Worm (Caenorhabditis elegans) whole organism, L4 larva: ENCODE data around the gene nhr-39.

Source experiments
- D1046.2 ChIP-seq: fragments of 200-800 bp; sonication (Bioruptor generic); IDR thresholded peaks from 2 replicates; pipeline ENCODE4 v1.3.6; 2022; ENCODE audit warnings: missing genetic modification characterization, missing compliant biosample characterization
- F44E2.7 ChIP-seq: fragments of 200-800 bp; sonication (Bioruptor generic); IDR thresholded peaks from 2 replicates; pipeline ENCODE4 v2.1.2; 2022; ENCODE audit warnings: missing genetic modification characterization, missing compliant biosample characterization
- F49E8.2 ChIP-seq: sonication (generic microtip); optimal IDR thresholded peaks from 2 replicates; lab custom pipeline; 2016; ENCODE audit warnings: missing compliant biosample characterization, mild to moderate bottlenecking, missing genetic modification characterization, borderline replicate concordance
- Y5F2A.4 ChIP-seq: fragments of 200-800 bp; sonication (Bioruptor generic); optimal IDR thresholded peaks from 2 replicates; lab custom pipeline; 2018; ENCODE audit warnings: mild to moderate bottlenecking, missing genetic modification characterization, missing compliant biosample characterization
- ZK337.2 ChIP-seq: fragments of 200-800 bp; sonication (Bioruptor generic); IDR thresholded peaks from 2 replicates; pipeline ENCODE4 v1.3.6; 2022; ENCODE audit warnings: missing genetic modification reagents, missing genetic modification characterization, missing compliant biosample characterization
- ZK546.5 ChIP-seq, 2 experiments: sonication (generic microtip); optimal IDR thresholded peaks; 2 replicates each; lab custom pipeline; 2017; ENCODE audit warnings: missing biosample characterization in 2 of 2, missing genetic modification characterization in 2 of 2
- aha-1 ChIP-seq: fragments of 150-350 bp; peaks from one replicate; lab custom pipeline; 2014; ENCODE audit warnings: missing biosample characterization, missing genetic modification characterization
- aly-2 ChIP-seq: sonication (generic microtip); optimal IDR thresholded peaks from 2 replicates; lab custom pipeline; 2018; ENCODE audit warnings: missing biosample characterization, missing genetic modification characterization
- ama-1 ChIP-seq: fragments of 150-350 bp; optimal IDR thresholded peaks from 2 replicates; lab custom pipeline; 2014; ENCODE audit warnings: inconsistent platforms, mixed read lengths
- ceh-32 ChIP-seq: sonication (generic microtip); optimal IDR thresholded peaks from 2 replicates; lab custom pipeline; 2016; ENCODE audit warnings: mild to moderate bottlenecking, missing genetic modification characterization, missing compliant biosample characterization; ENCODE audit not compliant: poor library complexity
- ceh-44 ChIP-seq: fragments of 200-800 bp; sonication (Bioruptor generic); IDR thresholded peaks from 2 replicates; pipeline ENCODE4 v1.3.6; 2022; ENCODE audit warnings: missing genetic modification reagents, missing genetic modification characterization, missing compliant biosample characterization
- ceh-62 ChIP-seq: sonication (generic microtip); optimal IDR thresholded peaks from 2 replicates; lab custom pipeline; 2017; ENCODE audit warnings: missing biosample characterization, missing genetic modification characterization
- ceh-82 ChIP-seq: sonication (generic microtip); optimal IDR thresholded peaks from 2 replicates; lab custom pipeline; 2017; ENCODE audit warnings: missing biosample characterization, missing genetic modification characterization
- ces-1 ChIP-seq: fragments of 150-350 bp; sonication (generic microtip); optimal IDR thresholded peaks from 4 replicates; lab custom pipeline; 2014; ENCODE audit warnings: missing biosample characterization, missing genetic modification reagents, missing genetic modification characterization
- daf-12 ChIP-seq: fragments of 150-350 bp; optimal IDR thresholded peaks from 2 replicates; lab custom pipeline; 2014; ENCODE audit warnings: missing biosample characterization, missing genetic modification reagents, missing genetic modification characterization
- daf-19 ChIP-seq: fragments of 200-800 bp; sonication (Bioruptor generic); conservative IDR thresholded peaks from 2 replicates; pipeline ENCODE4 v1.3.6; 2022; ENCODE audit warnings: missing genetic modification characterization, missing compliant biosample characterization
- daf-8 ChIP-seq: fragments of 200-800 bp; sonication (Bioruptor generic); IDR thresholded peaks from 2 replicates; pipeline ENCODE4 v1.3.6; 2022; ENCODE audit warnings: missing genetic modification characterization, missing compliant biosample characterization
- dmd-6 ChIP-seq: fragments of 200-800 bp; sonication (Bioruptor generic); IDR thresholded peaks from 2 replicates; pipeline ENCODE4 v1.3.6; 2022; ENCODE audit warnings: missing genetic modification reagents, missing genetic modification characterization, missing compliant biosample characterization
- dmd-8 ChIP-seq: fragments of 200-800 bp; sonication (Bioruptor generic); IDR thresholded peaks from 2 replicates; pipeline ENCODE4 v1.3.6; 2022; ENCODE audit warnings: missing genetic modification characterization, missing compliant biosample characterization
- dmd-9 ChIP-seq: fragments of 200-800 bp; sonication (Bioruptor generic); IDR thresholded peaks from 2 replicates; pipeline ENCODE4 v1.3.6; 2022; ENCODE audit warnings: missing genetic modification reagents, missing genetic modification characterization, missing compliant biosample characterization
- egl-27 ChIP-seq: sonication (generic microtip); optimal IDR thresholded peaks from 3 replicates; lab custom pipeline; 2017; ENCODE audit warnings: missing biosample characterization, missing genetic modification reagents, missing genetic modification characterization
- hlh-30 ChIP-seq: sonication (generic microtip); optimal IDR thresholded peaks from 2 replicates; lab custom pipeline; 2017; ENCODE audit warnings: antibody characterized with exemption, mild to moderate bottlenecking, missing genetic modification characterization, missing compliant biosample characterization; ENCODE audit not compliant: insufficient read depth
- lim-7 ChIP-seq: fragments of 200-800 bp; sonication (Bioruptor generic); IDR thresholded peaks from 2 replicates; pipeline ENCODE4 v1.3.6; 2022; ENCODE audit warnings: missing genetic modification characterization, missing compliant biosample characterization
- lin-15B ChIP-seq: fragments of 150-350 bp; sonication (generic microtip); optimal IDR thresholded peaks from 3 replicates; lab custom pipeline; 2014; ENCODE audit warnings: missing biosample characterization, missing genetic modification characterization
- lin-29 ChIP-seq: fragments of 200-800 bp; sonication (Bioruptor generic); IDR thresholded peaks from 2 replicates; pipeline ENCODE4 v1.3.6; 2022; ENCODE audit warnings: missing genetic modification reagents, missing genetic modification characterization, missing compliant biosample characterization
- lin-39 ChIP-seq: fragments of 150-350 bp; optimal IDR thresholded peaks from 2 replicates; lab custom pipeline; 2014; ENCODE audit warnings: missing biosample characterization, missing genetic modification reagents, missing genetic modification characterization
- lir-3 ChIP-seq: sonication (generic microtip); optimal IDR thresholded peaks from 2 replicates; lab custom pipeline; 2016; ENCODE audit warnings: mild to moderate bottlenecking, missing genetic modification characterization, missing compliant biosample characterization
- lsy-2 ChIP-seq, 2 experiments: fragments of 150-350 bp in 1 of 2; sonication (generic microtip) in 1 of 2; optimal IDR thresholded peaks; 2 replicates each; lab custom pipeline; 2014 to 2017; ENCODE audit warnings: missing biosample characterization in 2 of 2, missing genetic modification characterization in 2 of 2
- mdt-29 ChIP-seq: fragments of 200-800 bp; sonication (Bioruptor generic); IDR thresholded peaks from 2 replicates; pipeline ENCODE4 v1.3.6; 2022; ENCODE audit warnings: missing genetic modification reagents, missing genetic modification characterization, missing compliant biosample characterization
- nhr-10 ChIP-seq: fragments of 150-350 bp; optimal IDR thresholded peaks from 2 replicates; lab custom pipeline; 2014; ENCODE audit warnings: missing biosample characterization, missing genetic modification characterization
- nhr-11 ChIP-seq: fragments of 150-350 bp; optimal IDR thresholded peaks from 2 replicates; lab custom pipeline; 2014; ENCODE audit warnings: missing biosample characterization, missing genetic modification characterization
- nhr-111 ChIP-seq: fragments of 200-800 bp; sonication (Bioruptor generic); optimal IDR thresholded peaks from 2 replicates; lab custom pipeline; 2018; ENCODE audit warnings: mild to moderate bottlenecking, missing genetic modification characterization, missing compliant biosample characterization
- nhr-25 ChIP-seq: sonication (generic microtip); optimal IDR thresholded peaks from 2 replicates; lab custom pipeline; 2017; ENCODE audit warnings: missing genetic modification characterization, mild to moderate bottlenecking, missing compliant biosample characterization, antibody characterized with exemption, moderate library complexity, borderline replicate concordance; ENCODE audit not compliant: insufficient read depth
- nhr-41 ChIP-seq: fragments of 200-800 bp; sonication (Bioruptor generic); IDR thresholded peaks from 2 replicates; pipeline ENCODE4 v1.3.6; 2022; ENCODE audit warnings: missing genetic modification reagents, missing genetic modification characterization, missing compliant biosample characterization
- nhr-48 ChIP-seq: sonication (generic microtip); optimal IDR thresholded peaks from 2 replicates; lab custom pipeline; 2016; ENCODE audit warnings: mild to moderate bottlenecking, missing genetic modification characterization, missing compliant biosample characterization
- pha-4 ChIP-seq, 2 experiments: fragments of 150-350 bp in 1 of 2; fragments of 200-800 bp in 1 of 2; sonication (Bioruptor generic) in 1 of 2; IDR thresholded peaks in 1 of 2; optimal IDR thresholded peaks in 1 of 2; 2 replicates each; pipeline versions ENCODE4 v1.3.6 to Lab custom; 2014 to 2022; ENCODE audit warnings: missing genetic modification characterization in 2 of 2, missing genetic modification reagents in 2 of 2, missing biosample characterization in 1 of 2, missing compliant biosample characterization in 1 of 2
- rbr-2 ChIP-seq: sonication (generic microtip); optimal IDR thresholded peaks from 2 replicates; lab custom pipeline; 2016; ENCODE audit warnings: missing genotype, missing genetic modification characterization, missing compliant biosample characterization
- set-16 ChIP-seq: fragments of 200-800 bp; sonication (Bioruptor generic); IDR thresholded peaks from 2 replicates; pipeline ENCODE4 v1.3.6; 2022; ENCODE audit warnings: missing genetic modification reagents, missing genetic modification characterization, missing compliant biosample characterization
- skn-1 ChIP-seq: fragments of 150-350 bp; optimal IDR thresholded peaks from 2 replicates; lab custom pipeline; 2014; ENCODE audit warnings: missing biosample characterization, missing genetic modification characterization
- snpc-1.2 ChIP-seq: fragments of 200-800 bp; sonication (Bioruptor generic); IDR thresholded peaks from 2 replicates; pipeline ENCODE4 v1.3.6; 2022; ENCODE audit warnings: missing genetic modification reagents, missing genetic modification characterization, missing compliant biosample characterization
- spr-1 ChIP-seq: sonication (generic microtip); optimal IDR thresholded peaks from 2 replicates; lab custom pipeline; 2016; ENCODE audit warnings: mild to moderate bottlenecking, missing genetic modification characterization, missing compliant biosample characterization
- tag-97 ChIP-seq: fragments of 200-800 bp; sonication (Bioruptor generic); IDR thresholded peaks from 2 replicates; pipeline ENCODE4 v1.3.6; 2022; ENCODE audit warnings: missing genetic modification characterization, missing compliant biosample characterization
- tra-1 ChIP-seq: fragments of 200-800 bp; sonication (Bioruptor generic); IDR thresholded peaks from 2 replicates; pipeline ENCODE4 v1.3.6; 2022; ENCODE audit warnings: missing genetic modification reagents, missing genetic modification characterization, missing compliant biosample characterization
- unc-39 ChIP-seq: sonication (generic microtip); optimal IDR thresholded peaks from 2 replicates; lab custom pipeline; 2017; ENCODE audit warnings: missing biosample characterization, missing genetic modification characterization
- vab-7 ChIP-seq: fragments of 200-800 bp; sonication (Bioruptor generic); IDR thresholded peaks from 2 replicates; pipeline ENCODE4 v1.3.6; 2022; ENCODE audit warnings: missing genetic modification reagents, missing genetic modification characterization, missing compliant biosample characterization
- zip-11 ChIP-seq: fragments of 200-800 bp; sonication (Bioruptor generic); IDR thresholded peaks from 2 replicates; pipeline ENCODE4 v1.3.6; 2022; ENCODE audit warnings: missing genetic modification characterization, missing compliant biosample characterization
- zip-2 ChIP-seq: fragments of 150-350 bp; optimal IDR thresholded peaks from 2 replicates; lab custom pipeline; 2014; ENCODE audit warnings: missing biosample characterization, missing genetic modification characterization
- ztf-11 ChIP-seq: fragments of 150-350 bp; optimal IDR thresholded peaks from 2 replicates; lab custom pipeline; 2014; ENCODE audit warnings: missing biosample characterization, missing genetic modification characterization

Gene nhr-39

ce11 chrV:9343629-9344624 is 40.8 kb downstream of the nhr-39 start, which contains the start of gene tos-1 (continued):
- TF ChIP-seq nhr-111 (GFP tag; lab: Kevin White, UChicago) (no peak), nhr-25 (peak; percentile 96), zip-11 (no peak), ceh-62 (no peak), unc-39 (tag; lab: Kevin White, UChicago) (peak; percentile 63), lin-29 (peak; percentile 91), dmd-6 (peak; percentile 99), F49E8.2 (tag; lab: Kevin White, UChicago) (peak; percentile 64), ceh-44 (GFP tag; lab: Robert Waterston, UW) (no peak), lsy-2 (tag; optimal IDR thresholded peaks at IDR 0.05; lab: Kevin White, UChicago) (peak; percentile 91 to 93), set-16 (peak; percentile 77; the same call in 1 of the 2 replicates), F44E2.7 (GFP tag; lab: Robert Waterston, UW) (no peak), snpc-1.2 (GFP tag; lab: Robert Waterston, UW) (no peak), daf-19 (GFP tag; lab: Robert Waterston, UW) (peak; percentile 87), ama-1 (lab: Kevin White, UChicago) (peak; percentile 100), D1046.2 (GFP tag; lab: Robert Waterston, UW) (peak; percentile 90; the same call in 1 of the 2 replicates), vab-7 (GFP tag; lab: Robert Waterston, UW) (peak; percentile 90), aha-1 (tag; lab: Kevin White, UChicago) (peak; percentile 100), dmd-8 (GFP tag; lab: Robert Waterston, UW) (no peak), pha-4 (GFP tag; IDR thresholded peaks at IDR 0.05; lab: Robert Waterston, UW) (peak; percentile 94), pha-4 (tag; optimal IDR thresholded peaks at IDR 0.05; lab: Kevin White, UChicago) (no peak), ceh-32 (tag; lab: Kevin White, UChicago) (no peak), aly-2 (tag; lab: Kevin White, UChicago) (peak; percentile 49), ces-1 (GFP tag; lab: Kevin White, UChicago) (peak; percentile 85), tra-1 (GFP tag; lab: Robert Waterston, UW) (peak; percentile 98), Y5F2A.4 (GFP tag; lab: Kevin White, UChicago) (peak; percentile 45), zip-2 (tag; lab: Kevin White, UChicago) (peak; percentile 28), mdt-29 (GFP tag; lab: Robert Waterston, UW) (peak; percentile 98), skn-1 (tag; lab: Kevin White, UChicago) (no peak), spr-1 (tag; lab: Kevin White, UChicago) (peak; percentile 90), daf-12 (tag; lab: Kevin White, UChicago) (no peak), lir-3 (tag; lab: Kevin White, UChicago) (peak; percentile 51), ZK546.5 (tag; optimal IDR thresholded peaks at IDR 0.05; lab: Kevin White, UChicago) (peak in 1 of 2 experiments; percentile 56), ztf-11 (tag; lab: Kevin White, UChicago) (no peak), lin-15B (peak; percentile 58), nhr-10 (tag; lab: Kevin White, UChicago) (peak; percentile 94), lim-7 (peak; percentile 36; the same call in 1 of the 2 replicates), hlh-30 (tag; lab: Kevin White, UChicago) (peak; percentile 100), nhr-11 (tag; lab: Kevin White, UChicago) (peak; percentile 99), nhr-41 (GFP tag; lab: Robert Waterston, UW) (peak; percentile 79; the same call in 1 of the 2 replicates), ceh-82 (no peak), dmd-9 (peak; percentile 60; the same call in 1 of the 2 replicates), lin-39 (peak; percentile 46), egl-27 (tag; lab: Kevin White, UChicago) (no peak), ZK337.2 (GFP tag; lab: Robert Waterston, UW) (no peak), nhr-48 (tag; lab: Kevin White, UChicago) (peak; percentile 97), rbr-2 (tag; lab: Kevin White, UChicago) (peak; percentile 98), tag-97 (GFP tag; lab: Robert Waterston, UW) (no peak), daf-8 (GFP tag; lab: Robert Waterston, UW) (0 out of 2 replicates have a peak, but pooled peaks have one; percentile 62)
